Worm (Caenorhabditis elegans) whole organism, L4/young adult: ENCODE data around the gene ubc-15.

ENCODE experiments used
- W03F9.2 ChIP-seq: fragments of 150-350 bp; optimal IDR thresholded peaks from 2 replicates; lab custom pipeline; 2014; ENCODE audit warnings: missing biosample characterization, missing genetic modification characterization
- him-1 ChIP-seq: sonication (generic microtip); optimal IDR thresholded peaks from 2 replicates; lab custom pipeline; 2016; ENCODE audit warnings: missing genotype, missing genetic modification reagents, missing genetic modification characterization, missing compliant biosample characterization

- TF ChIP-seq him-1 (no peak), W03F9.2 (no peak)
These were observed 12.6 kb upstream of the ubc-15 start for ce11 chrII:2925806-2926558.
